Fruit fly (Drosophila melanogaster): ENCODE measurements around the gene fbp.

dm6 chr2L:19790553-19791320 is 26.8 kb upstream of the fbp start:
- TF ChIP-seq psq (optimal IDR thresholded peaks at IDR 0.05) (no peak), pan (optimal IDR thresholded peaks at IDR 0.05) (no peak), CG8478 (optimal IDR thresholded peaks at IDR 0.05) (no peak), usp (GFP tag; optimal IDR thresholded peaks at IDR 0.05) (no peak), EcR (GFP tag; optimal IDR thresholded peaks at IDR 0.05) (no peak)
